Fruit fly (Drosophila melanogaster) whole organism, embryonic: Measurements from ENCODE around the gene MstProx.
A peak's percentile ranks its signal among the peaks of the same experiment; 100 is the strongest.

Experiments
- B-H1 ChIP-seq: fragments of 200-800 bp; sonication (Bioruptor generic); IDR thresholded peaks from 3 replicates; pipeline ENCODE4 v1.3.6; 2022; ENCODE audit warnings: missing biosample characterization, missing genetic modification characterization
- Blimp-1 ChIP-seq: fragments of 200-800 bp; sonication (Bioruptor generic); optimal IDR thresholded peaks from 3 replicates; lab custom pipeline; 2018; ENCODE audit warnings: missing biosample characterization, missing genetic modification characterization, mild to moderate bottlenecking, moderate library complexity, missing genetic modification reagents
- CG10209 ChIP-seq: fragments of 200-800 bp; sonication (Bioruptor generic); optimal IDR thresholded peaks from 3 replicates; lab custom pipeline; 2017; ENCODE audit warnings: missing biosample characterization, mild to moderate bottlenecking, missing genetic modification characterization, missing genetic modification reagents
- CG10366 ChIP-seq: fragments of 200-800 bp; sonication (Bioruptor generic); IDR thresholded peaks from 2 replicates; pipeline ENCODE4 v1.3.6; 2022; ENCODE audit warnings: missing biosample characterization, missing genetic modification characterization
- CG10431 ChIP-seq: fragments of 200-800 bp; sonication (Bioruptor generic); optimal IDR thresholded peaks from 3 replicates; lab custom pipeline; 2018; ENCODE audit warnings: missing biosample characterization, mild to moderate bottlenecking, missing genetic modification characterization
- CG11504 ChIP-seq: fragments of 200-800 bp; sonication (Bioruptor generic); optimal IDR thresholded peaks from 3 replicates; lab custom pipeline; 2019; ENCODE audit warnings: missing biosample characterization, mild to moderate bottlenecking, missing genetic modification characterization, moderate library complexity
- CG14441 ChIP-seq: fragments of 200-800 bp; sonication (Bioruptor generic); IDR thresholded peaks from 2 replicates; pipeline ENCODE4 v1.3.6; 2022; ENCODE audit warnings: missing biosample characterization, missing genetic modification characterization
- CG17361 ChIP-seq: fragments of 200-800 bp; sonication (Bioruptor generic); IDR thresholded peaks from 3 replicates; pipeline ENCODE4 v1.3.6; 2022; ENCODE audit warnings: missing biosample characterization, missing genetic modification characterization
- CG17385 ChIP-seq: fragments of 200-800 bp; sonication (Bioruptor generic); optimal IDR thresholded peaks from 3 replicates; lab custom pipeline; 2018; ENCODE audit warnings: missing biosample characterization, mild to moderate bottlenecking, missing genetic modification characterization
- CG17829 ChIP-seq: fragments of 200-800 bp; optimal IDR thresholded peaks from 2 replicates; lab custom pipeline; 2019; ENCODE audit warnings: missing biosample characterization, mild to moderate bottlenecking, missing genetic modification characterization, moderate library complexity
- CG31388 ChIP-seq: fragments of 200-800 bp; sonication (Bioruptor generic); optimal IDR thresholded peaks from 2 replicates; lab custom pipeline; 2016; ENCODE audit warnings: missing biosample characterization, missing genetic modification characterization
- CG32772 ChIP-seq: fragments of 200-800 bp; sonication (Bioruptor generic); IDR thresholded peaks from 2 replicates; pipeline ENCODE4 v1.3.6; 2022; ENCODE audit warnings: missing biosample characterization, missing genetic modification characterization
- CG3995 ChIP-seq: fragments of 200-800 bp; sonication (Bioruptor generic); optimal IDR thresholded peaks from 3 replicates; lab custom pipeline; 2016; ENCODE audit warnings: missing biosample characterization, missing genetic modification characterization
- CG4282 ChIP-seq: fragments of 200-800 bp; sonication (Bioruptor generic); optimal IDR thresholded peaks from 2 replicates; lab custom pipeline; 2016; ENCODE audit warnings: missing biosample characterization, missing genetic modification characterization
- CG7839 ChIP-seq: fragments of 200-800 bp; sonication (Bioruptor generic); optimal IDR thresholded peaks from 3 replicates; lab custom pipeline; 2018; ENCODE audit warnings: missing biosample characterization, mild to moderate bottlenecking, missing genetic modification characterization, moderate library complexity
- CG9932 ChIP-seq: fragments of 200-800 bp; sonication (Bioruptor generic); IDR thresholded peaks from 2 replicates; pipeline ENCODE4 v1.3.6; 2022; ENCODE audit warnings: missing biosample characterization, missing genetic modification characterization
- Fer3 ChIP-seq: fragments of 200-800 bp; sonication (Bioruptor generic); optimal IDR thresholded peaks from 2 replicates; lab custom pipeline; 2018; ENCODE audit warnings: missing biosample characterization, mild to moderate bottlenecking, missing genetic modification characterization, moderate library complexity
- HHEX ChIP-seq: fragments of 200-800 bp; sonication (Bioruptor generic); optimal IDR thresholded peaks from 3 replicates; lab custom pipeline; 2017; ENCODE audit warnings: missing biosample characterization, mild to moderate bottlenecking, missing genetic modification characterization, missing genetic modification reagents
- HLH54F ChIP-seq: fragments of 200-800 bp; sonication (Bioruptor generic); optimal IDR thresholded peaks from 3 replicates; lab custom pipeline; 2016; ENCODE audit warnings: missing biosample characterization, missing genetic modification characterization
- Hmr ChIP-seq: fragments of 200-800 bp; sonication (Bioruptor generic); optimal IDR thresholded peaks from 3 replicates; lab custom pipeline; 2017; ENCODE audit warnings: mild to moderate bottlenecking, missing biosample characterization, missing genetic modification reagents, missing genetic modification characterization
- Kr ChIP-seq: fragments of 200-800 bp; sonication (Bioruptor generic); optimal IDR thresholded peaks from 2 replicates; lab custom pipeline; 2017; ENCODE audit warnings: missing biosample characterization, mild to moderate bottlenecking, missing genetic modification characterization
- Meics ChIP-seq: fragments of 200-800 bp; sonication (Bioruptor generic); optimal IDR thresholded peaks from 2 replicates; lab custom pipeline; 2017; ENCODE audit warnings: missing biosample characterization, mild to moderate bottlenecking, missing genetic modification characterization
- Neu2 ChIP-seq: fragments of 200-800 bp; sonication (Bioruptor generic); optimal IDR thresholded peaks from 3 replicates; lab custom pipeline; 2016; ENCODE audit warnings: missing biosample characterization, missing genetic modification characterization, borderline replicate concordance
- Oli ChIP-seq: fragments of 200-800 bp; sonication (Bioruptor generic); optimal IDR thresholded peaks from 2 replicates; lab custom pipeline; 2018; ENCODE audit warnings: missing biosample characterization, mild to moderate bottlenecking, missing genetic modification characterization, moderate library complexity
- Ptx1 ChIP-seq: fragments of 200-800 bp; sonication (Bioruptor generic); IDR thresholded peaks from 2 replicates; pipeline ENCODE4 v1.3.6; 2022; ENCODE audit warnings: missing biosample characterization, missing genetic modification characterization
- Sox102F ChIP-seq: fragments of 200-800 bp; sonication (Bioruptor generic); optimal IDR thresholded peaks from 2 replicates; lab custom pipeline; 2018; ENCODE audit warnings: missing biosample characterization, mild to moderate bottlenecking, missing genetic modification characterization, moderate library complexity
- Xbp1 ChIP-seq: fragments of 200-800 bp; sonication (Bioruptor generic); optimal IDR thresholded peaks from 3 replicates; lab custom pipeline; 2016; ENCODE audit warnings: missing biosample characterization, mild to moderate bottlenecking, missing genetic modification characterization
- al ChIP-seq: fragments of 200-800 bp; sonication (Bioruptor generic); IDR thresholded peaks from 2 replicates; pipeline ENCODE4 v1.3.6; 2022; ENCODE audit warnings: missing biosample characterization, missing genetic modification characterization
- amos ChIP-seq: fragments of 200-800 bp; sonication (Bioruptor generic); IDR thresholded peaks from 2 replicates; pipeline ENCODE4 v1.3.6; 2022; ENCODE audit warnings: missing biosample characterization, missing genetic modification characterization; ENCODE audit not compliant: partially characterized antibody
- bigmax ChIP-seq: fragments of 200-800 bp; sonication (Bioruptor generic); optimal IDR thresholded peaks from 2 replicates; lab custom pipeline; 2018; ENCODE audit warnings: missing biosample characterization, mild to moderate bottlenecking, missing genetic modification characterization
- bsh ChIP-seq, 2 experiments: fragments of 200-800 bp; sonication (Bioruptor generic); optimal IDR thresholded peaks; 2 replicates each; lab custom pipeline; 2017 to 2018; ENCODE audit warnings: mild to moderate bottlenecking in 2 of 2, missing biosample characterization in 2 of 2, missing genetic modification characterization in 2 of 2, moderate library complexity in 1 of 2
- cad ChIP-seq: fragments of >200 bp; optimal IDR thresholded peaks from 2 replicates; lab custom pipeline; 2017; ENCODE audit warnings: missing biosample characterization, missing genetic modification characterization
- caup ChIP-seq: fragments of 200-800 bp; sonication (Bioruptor generic); optimal IDR thresholded peaks from 3 replicates; lab custom pipeline; 2017; ENCODE audit warnings: missing biosample characterization, mild to moderate bottlenecking, missing genetic modification characterization, moderate library complexity; ENCODE audit not compliant: severe bottlenecking
- ci ChIP-seq: fragments of 200-800 bp; sonication (Bioruptor generic); IDR thresholded peaks from 3 replicates; pipeline ENCODE4 v1.3.6; 2022; ENCODE audit warnings: missing biosample characterization, missing genetic modification characterization
- gce ChIP-seq: fragments of 200-800 bp; sonication (Bioruptor generic); IDR thresholded peaks from 3 replicates; pipeline ENCODE4 v1.3.6; 2022; ENCODE audit warnings: missing biosample characterization, missing genetic modification characterization
- gem ChIP-seq: fragments of 200-800 bp; sonication (Bioruptor generic); optimal IDR thresholded peaks from 2 replicates; lab custom pipeline; 2019; ENCODE audit warnings: missing biosample characterization, mild to moderate bottlenecking, missing genetic modification characterization, moderate library complexity
- gsb-n ChIP-seq: fragments of 200-800 bp; sonication (Bioruptor generic); optimal IDR thresholded peaks from 3 replicates; lab custom pipeline; 2018; ENCODE audit warnings: missing biosample characterization, mild to moderate bottlenecking, missing genetic modification characterization
- h ChIP-seq: fragments of >200 bp; optimal IDR thresholded peaks from 2 replicates; lab custom pipeline; 2017
- jumu ChIP-seq: fragments of 200-800 bp; sonication (Bioruptor generic); optimal IDR thresholded peaks from 3 replicates; lab custom pipeline; 2016; ENCODE audit warnings: missing biosample characterization, missing genetic modification characterization
- nmo ChIP-seq: fragments of 200-800 bp; sonication (Bioruptor generic); optimal IDR thresholded peaks from 2 replicates; lab custom pipeline; 2018; ENCODE audit warnings: missing biosample characterization, mild to moderate bottlenecking, missing genetic modification characterization, moderate library complexity
- phol ChIP-seq: fragments of 200-800 bp; sonication (Bioruptor generic); optimal IDR thresholded peaks from 3 replicates; lab custom pipeline; 2018; ENCODE audit warnings: missing biosample characterization, mild to moderate bottlenecking, missing genetic modification characterization, moderate library complexity
- prd ChIP-seq, 3 experiments: fragments of >200 bp in 2 of 3; fragments of 200-800 bp in 1 of 3; sonication (Bioruptor generic) in 1 of 3; optimal IDR thresholded peaks in 2 of 3; IDR thresholded peaks in 1 of 3; 2 replicates in 2 of 3; 3 replicates in 1 of 3; pipeline versions ENCODE4 v1.3.6 to Lab custom; 2017 to 2022; ENCODE audit warnings: missing biosample characterization in 1 of 3, missing genetic modification characterization in 1 of 3
- row ChIP-seq: fragments of 200-800 bp; sonication (Bioruptor generic); IDR thresholded peaks from 3 replicates; pipeline ENCODE4 v1.3.6; 2022; ENCODE audit warnings: missing biosample characterization, missing genetic modification characterization
- slbo ChIP-seq: fragments of 200-800 bp; sonication (Bioruptor generic); IDR thresholded peaks from 2 replicates; pipeline ENCODE4 v1.3.6; 2022; ENCODE audit warnings: missing biosample characterization, missing genetic modification characterization
- so ChIP-seq: fragments of 200-800 bp; sonication (Bioruptor generic); IDR thresholded peaks from 3 replicates; pipeline ENCODE4 v1.3.6; 2022; ENCODE audit warnings: missing biosample characterization, missing genetic modification characterization
- wdn ChIP-seq: fragments of 200-800 bp; sonication (Bioruptor generic); IDR thresholded peaks from 2 replicates; pipeline ENCODE4 v1.3.6; 2022; ENCODE audit warnings: missing biosample characterization, missing genetic modification characterization

Gene MstProx

dm6 chr3R:7336454-7336853 is 32.7 kb downstream of the MstProx start:
- TF ChIP-seq Blimp-1 (GFP tag; lab: Kevin White, UChicago) (peak; percentile 15), CG11504 (tag; lab: Kevin White, UChicago) (peak; percentile 53), CG17361 (GFP tag; lab: Robert Waterston, UW) (0 out of 3 replicates have a peak, but pooled peaks have one; percentile 14), jumu (GFP tag; lab: Kevin White, UChicago) (no peak), CG17385 (GFP tag; lab: Kevin White, UChicago) (no peak), gem (tag; lab: Kevin White, UChicago) (peak; percentile 17)

DNA sequence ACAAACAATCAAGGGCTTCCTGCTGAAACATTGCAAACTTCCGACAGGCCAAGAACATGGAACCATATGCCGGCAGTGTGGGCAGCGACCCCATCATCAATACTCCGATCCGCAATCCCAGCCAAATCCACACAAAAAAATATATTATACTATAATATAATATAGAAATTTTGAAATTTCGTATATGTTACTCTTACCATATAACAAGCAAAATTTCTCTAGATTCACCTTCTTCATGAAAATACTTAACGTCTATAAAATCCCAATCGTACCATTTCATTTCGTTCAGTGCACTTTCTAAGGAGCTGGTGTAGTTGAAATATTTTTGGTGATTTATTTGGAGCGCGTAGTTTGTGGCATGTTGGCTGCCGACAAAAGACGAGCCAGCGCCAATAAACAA is 34.5 kb downstream of the MstProx start:
- TF ChIP-seq CG3995 (GFP tag; lab: Kevin White, UChicago) (no peak), so (no peak), Oli (tag; lab: Kevin White, UChicago) (peak; percentile 14), HLH54F (GFP tag; lab: Kevin White, UChicago) (no peak), Kr (GFP tag; lab: Kevin White, UChicago) (no peak), CG10209 (GFP tag; lab: Kevin White, UChicago) (peak; percentile 12), CG11504 (tag; lab: Kevin White, UChicago) (peak; percentile 62), prd (optimal IDR thresholded peaks at IDR 0.05; lab: Kevin White, UChicago) (no peak), prd (GFP tag; IDR thresholded peaks at IDR 0.05; lab: Robert Waterston, UW) (0 out of 3 replicates have a peak, but pooled peaks have one; percentile 18), HHEX (peak; percentile 28), bsh (GFP tag; optimal IDR thresholded peaks at IDR 0.05; lab: Kevin White, UChicago) (peak in 1 of 2 experiments; percentile 38), Meics (GFP tag; lab: Kevin White, UChicago) (peak; percentile 38), cad (GFP tag; lab: Kevin White, UChicago) (no peak), wdn (GFP tag; lab: Robert Waterston, UW) (no peak), gsb-n (tag; lab: Kevin White, UChicago) (no peak), CG17385 (GFP tag; lab: Kevin White, UChicago) (peak; percentile 9), CG7839 (tag; lab: Kevin White, UChicago) (peak; percentile 46), row (peak; percentile 60; the same call in 2 of the 3 replicates), caup (GFP tag; lab: Kevin White, UChicago) (peak; percentile 27), CG9932 (GFP tag; lab: Robert Waterston, UW) (peak; percentile 33; the same call in 1 of the 2 replicates), bigmax (no peak), Neu2 (GFP tag; lab: Kevin White, UChicago) (no peak), Sox102F (GFP tag; lab: Kevin White, UChicago) (peak; percentile 40), amos (GFP tag; lab: Robert Waterston, UW) (no peak), CG17829 (tag; lab: Kevin White, UChicago) (no peak), CG32772 (peak; percentile 43; the same call in 1 of the 2 replicates), phol (tag; lab: Kevin White, UChicago) (peak; percentile 4), CG4282 (GFP tag; lab: Kevin White, UChicago) (no peak), CG10431 (GFP tag; lab: Kevin White, UChicago) (no peak), gem (tag; lab: Kevin White, UChicago) (peak; percentile 60), Hmr (GFP tag; lab: Kevin White, UChicago) (peak; percentile 54), gce (GFP tag; lab: Robert Waterston, UW) (no peak), ci (GFP tag; lab: Robert Waterston, UW) (0 out of 3 replicates have a peak, but pooled peaks have one; percentile 29), al (GFP tag; lab: Robert Waterston, UW) (no peak), Ptx1 (GFP tag; lab: Robert Waterston, UW) (peak; percentile 47), h (lab: Kevin White, UChicago) (no peak), CG14441 (GFP tag; lab: Robert Waterston, UW) (0 out of 2 replicates have a peak, but pooled peaks have one; percentile 24), CG10366 (GFP tag; lab: Robert Waterston, UW) (0 out of 2 replicates have a peak, but pooled peaks have one; percentile 20), Xbp1 (GFP tag; lab: Kevin White, UChicago) (peak; percentile 14), nmo (GFP tag; lab: Kevin White, UChicago) (peak; percentile 4), Blimp-1 (GFP tag; lab: Kevin White, UChicago) (peak; percentile 31), B-H1 (GFP tag; lab: Robert Waterston, UW) (0 out of 3 replicates have a peak, but pooled peaks have one; percentile 10), Fer3 (tag; lab: Kevin White, UChicago) (peak; percentile 44), CG31388 (no peak), slbo (GFP tag; lab: Robert Waterston, UW) (peak; percentile 39; the same call in 1 of the 2 replicates)
